Worm (Caenorhabditis elegans): ENCODE results near the gene F38B2.3.

Gene F38B2.3

ce11 chrX:11262319-11263074, 23.6 kb downstream of the F38B2.3 start, which contains the start of gene C03A3.2 (continued):
- TF ChIP-seq dpl-1 (GFP tag; optimal IDR thresholded peaks at IDR 0.05): peak; percentile 70
- TF ChIP-seq Y48G9A.11 (GFP tag; IDR thresholded peaks at IDR 0.05): no peak
- no peak for TF ChIP-seq ama-1 (optimal IDR thresholded peaks at IDR 0.05)
- TF ChIP-seq aha-1 (tag): peak; percentile 58
- no peak for TF ChIP-seq set-16 (GFP tag; IDR thresholded peaks at IDR 0.05)

ce11 chrX:11257071-11257470, 29.1 kb downstream of the F38B2.3 start, which contains the start of gene C03A3.1:
Gene C03A3.1 (plus strand): TSS chrX:11257361.
- TF ChIP-seq madf-9 (GFP tag; conservative IDR thresholded peaks at IDR 0.05): no peak
- 0 out of 2 replicates have a peak, but pooled peaks have one; percentile 9 for TF ChIP-seq saeg-2 (GFP tag; IDR thresholded peaks at IDR 0.05)
- TF ChIP-seq tra-1 (GFP tag; IDR thresholded peaks at IDR 0.05): no peak
- no peak for TF ChIP-seq Y105C5A.15 (GFP tag; IDR thresholded peaks at IDR 0.05)
- TF ChIP-seq lin-38 (GFP tag; IDR thresholded peaks at IDR 0.05): no peak
- TF ChIP-seq madf-5 (GFP tag; IDR thresholded peaks at IDR 0.05): no peak
- TF ChIP-seq daf-12 (tag; optimal IDR thresholded peaks at IDR 0.05): no peak
- TF ChIP-seq Y48G9A.11 (GFP tag; IDR thresholded peaks at IDR 0.05): no peak
- no peak for TF ChIP-seq ztf-7 (tag; optimal IDR thresholded peaks at IDR 0.05)
- TF ChIP-seq daf-8 (GFP tag; IDR thresholded peaks at IDR 0.05): no peak
- no peak for TF ChIP-seq nhr-102 (tag; optimal IDR thresholded peaks at IDR 0.05)
- TF ChIP-seq jun-1 (tag; optimal IDR thresholded peaks at IDR 0.05): no peak
- no peak for TF ChIP-seq snpc-1.2 (GFP tag; IDR thresholded peaks at IDR 0.05)
- no peak for TF ChIP-seq mdt-29 (GFP tag; IDR thresholded peaks at IDR 0.05)
- peak in 1 of 2 experiments; percentile 16 for TF ChIP-seq lsy-2 (tag; optimal IDR thresholded peaks at IDR 0.05)
- no peak for TF ChIP-seq skn-1 (tag; optimal IDR thresholded peaks at IDR 0.05)
- peak; percentile 48 for TF ChIP-seq rbr-2 (tag; optimal IDR thresholded peaks at IDR 0.05)
- no peak for TF ChIP-seq T20F7.1 (GFP tag; optimal IDR thresholded peaks at IDR 0.05)
- TF ChIP-seq mep-1 (tag; optimal IDR thresholded peaks at IDR 0.05): no peak
- TF ChIP-seq daf-19 (GFP tag; conservative IDR thresholded peaks at IDR 0.05): no peak
- TF ChIP-seq lin-39 (tag; optimal IDR thresholded peaks at IDR 0.05): no peak
- no peak for TF ChIP-seq F26F4.8 (GFP tag; conservative IDR thresholded peaks at IDR 0.05)
- TF ChIP-seq hlh-30 (tag; optimal IDR thresholded peaks at IDR 0.05; ENCODE audit: insufficient read depth): peak; percentile 17
- no peak for TF ChIP-seq daf-16 (GFP tag; optimal IDR thresholded peaks at IDR 0.05)
- TF ChIP-seq daf-16 (tag; optimal IDR thresholded peaks at IDR 0.05): no peak
- no peak for TF ChIP-seq nhr-28 (tag; optimal IDR thresholded peaks at IDR 0.05)
- TF ChIP-seq attf-4 (tag; optimal IDR thresholded peaks at IDR 0.05): no peak
- TF ChIP-seq unc-39 (tag; optimal IDR thresholded peaks at IDR 0.05): no peak
- TF ChIP-seq ces-1 (GFP tag; optimal IDR thresholded peaks at IDR 0.05): no peak
- TF ChIP-seq nhr-111 (GFP tag; optimal IDR thresholded peaks at IDR 0.05): no peak
- TF ChIP-seq nhr-10 (tag; optimal IDR thresholded peaks at IDR 0.05): no peak
- TF ChIP-seq zfp-3 (GFP tag; conservative IDR thresholded peaks at IDR 0.05): no peak
- no peak for TF ChIP-seq nhr-42 (GFP tag; IDR thresholded peaks at IDR 0.05)
- no peak for TF ChIP-seq T26A8.4 (GFP tag; IDR thresholded peaks at IDR 0.05)
- no peak for TF ChIP-seq dmd-9 (GFP tag; IDR thresholded peaks at IDR 0.05)
- TF ChIP-seq set-16 (GFP tag; IDR thresholded peaks at IDR 0.05): peak; percentile 50
- no peak for TF ChIP-seq lin-1 (GFP tag; IDR thresholded peaks at IDR 0.05)
- no peak for TF ChIP-seq mxl-3 (GFP tag; optimal IDR thresholded peaks at IDR 0.05)
- TF ChIP-seq gei-8 (GFP tag; optimal IDR thresholded peaks at IDR 0.05): no peak
- TF ChIP-seq R02D3.7 (tag; optimal IDR thresholded peaks at IDR 0.05): no peak
- no peak for TF ChIP-seq pqm-1 (tag; optimal IDR thresholded peaks at IDR 0.05)
- TF ChIP-seq ceh-82 (tag; optimal IDR thresholded peaks at IDR 0.05): no peak
- TF ChIP-seq lir-3 (tag; optimal IDR thresholded peaks at IDR 0.05): no peak
- TF ChIP-seq F49E8.2 (tag; optimal IDR thresholded peaks at IDR 0.05; ENCODE audit: borderline replicate concordance): no peak
- TF ChIP-seq hmg-1.1 (GFP tag; IDR thresholded peaks at IDR 0.05): peak; percentile 51; the same call in 1 of the 2 replicates

Data from whole organism, L4 larva.